Worm (Caenorhabditis elegans): ENCODE data around the gene cyp-35B2.

Gene cyp-35B2

ce11 chrV:3985104-3985503 lies 43.1 kb downstream of the cyp-35B2 start:
- TF ChIP-seq ceh-36 (tag; optimal IDR thresholded peaks at IDR 0.05) = no peak
- TF ChIP-seq ceh-13 (GFP tag; optimal IDR thresholded peaks at IDR 0.05) = no peak
- TF ChIP-seq tbx-37 (GFP tag; conservative IDR thresholded peaks at IDR 0.05) = no peak
- no peak for TF ChIP-seq sea-1 (GFP tag; conservative IDR thresholded peaks at IDR 0.05)
- no peak for TF ChIP-seq pes-1 (GFP tag; IDR thresholded peaks at IDR 0.05)
- TF ChIP-seq tra-4 (tag; optimal IDR thresholded peaks at IDR 0.05) = no peak
- no peak for TF ChIP-seq tbx-11 (GFP tag; IDR thresholded peaks at IDR 0.05)
- TF ChIP-seq B0310.2 (tag; optimal IDR thresholded peaks at IDR 0.05) = no peak
- no peak for TF ChIP-seq flt-1 (GFP tag; IDR thresholded peaks at IDR 0.05)
- TF ChIP-seq hnd-1 (tag; optimal IDR thresholded peaks at IDR 0.05) = no peak
- TF ChIP-seq ets-7 (tag; optimal IDR thresholded peaks at IDR 0.05) = no peak
- TF ChIP-seq aly-1 (tag; optimal IDR thresholded peaks at IDR 0.05) = no peak
- no peak for TF ChIP-seq ama-1 (optimal IDR thresholded peaks at IDR 0.05)
- TF ChIP-seq hmbx-1 (tag; optimal IDR thresholded peaks at IDR 0.05) = no peak
- TF ChIP-seq scrt-1 (GFP tag; IDR thresholded peaks at IDR 0.05) = no peak
- TF ChIP-seq F13C5.2 (tag; optimal IDR thresholded peaks at IDR 0.05) = no peak
- no peak for TF ChIP-seq hmg-4 (GFP tag; optimal IDR thresholded peaks at IDR 0.05)

- TF ChIP-seq F13C5.2 (tag; optimal IDR thresholded peaks at IDR 0.05) (no peak), B0310.2 (tag; optimal IDR thresholded peaks at IDR 0.05) (no peak), sea-1 (GFP tag; conservative IDR thresholded peaks at IDR 0.05) (no peak)
Observed at ce11 chrV:3987616-3988015, 45.7 kb downstream of the cyp-35B2 start, which contains the start of gene nlp-28. Gene nlp-28 (plus strand): TSS chrV:3987900.

ce11 chrV:3989070-3989469 lies 47.1 kb downstream of the cyp-35B2 start, which contains the start of gene nlp-27:
Gene nlp-27 (plus strand): TSS chrV:3989378.
- TF ChIP-seq hnd-1 (tag; optimal IDR thresholded peaks at IDR 0.05) (no peak), tbx-11 (GFP tag; IDR thresholded peaks at IDR 0.05) (no peak), ets-7 (tag; optimal IDR thresholded peaks at IDR 0.05) (no peak), tbx-37 (GFP tag; conservative IDR thresholded peaks at IDR 0.05) (no peak)

ce11 chrV:3992334-3992733 lies 50.4 kb downstream of the cyp-35B2 start:
- TF ChIP-seq hmg-4 (GFP tag; optimal IDR thresholded peaks at IDR 0.05) (no peak), scrt-1 (GFP tag; IDR thresholded peaks at IDR 0.05) (no peak), ceh-13 (GFP tag; optimal IDR thresholded peaks at IDR 0.05) (no peak), tbx-37 (GFP tag; conservative IDR thresholded peaks at IDR 0.05) (no peak), aly-1 (tag; optimal IDR thresholded peaks at IDR 0.05) (no peak), tbx-11 (GFP tag; IDR thresholded peaks at IDR 0.05) (no peak), ama-1 (optimal IDR thresholded peaks at IDR 0.05) (no peak)

- no peak for TF ChIP-seq tbx-37 (GFP tag; conservative IDR thresholded peaks at IDR 0.05)
- TF ChIP-seq hnd-1 (tag; optimal IDR thresholded peaks at IDR 0.05) = no peak
- no peak for TF ChIP-seq aly-1 (tag; optimal IDR thresholded peaks at IDR 0.05)
- no peak for TF ChIP-seq tra-4 (tag; optimal IDR thresholded peaks at IDR 0.05)
- no peak for TF ChIP-seq hmbx-1 (tag; optimal IDR thresholded peaks at IDR 0.05)
- no peak for TF ChIP-seq F13C5.2 (tag; optimal IDR thresholded peaks at IDR 0.05)
- no peak for TF ChIP-seq B0310.2 (tag; optimal IDR thresholded peaks at IDR 0.05)
- no peak for TF ChIP-seq ama-1 (optimal IDR thresholded peaks at IDR 0.05)
- no peak for TF ChIP-seq ets-7 (tag; optimal IDR thresholded peaks at IDR 0.05)
- no peak for TF ChIP-seq sea-1 (GFP tag; conservative IDR thresholded peaks at IDR 0.05)
- no peak for TF ChIP-seq flt-1 (GFP tag; IDR thresholded peaks at IDR 0.05)
- TF ChIP-seq ceh-36 (tag; optimal IDR thresholded peaks at IDR 0.05) = no peak
- TF ChIP-seq pes-1 (GFP tag; IDR thresholded peaks at IDR 0.05) = no peak
Observed at ce11 chrV:3994048-3994447, 52.1 kb downstream of the cyp-35B2 start, which contains the start of gene K09D9.9. Gene K09D9.9 (minus strand): TSS chrV:3994148.
